Fruit fly (Drosophila melanogaster): ENCODE measurements around the gene dnt.
A peak's percentile ranks its signal among the peaks of the same experiment; 100 is the strongest.

dnt gene

DNA sequence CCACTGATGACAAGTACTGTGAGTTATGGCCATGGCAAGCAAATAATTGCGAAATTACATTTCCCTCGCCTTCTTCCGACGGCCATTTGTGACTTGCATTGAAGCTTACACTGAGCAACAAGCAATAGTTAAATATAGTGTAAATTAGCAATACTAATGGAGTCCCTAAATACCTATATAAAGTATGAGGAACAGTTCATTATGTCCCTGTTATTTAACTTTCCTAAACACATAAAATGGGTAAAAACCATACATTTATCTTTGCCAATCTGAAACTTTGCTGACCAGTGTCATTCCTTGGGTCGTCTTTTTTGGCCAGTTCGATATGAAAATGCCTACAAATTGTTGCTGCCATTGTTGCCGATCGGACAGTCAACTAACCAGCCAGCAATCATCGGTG lies 37.6 kb downstream of the dnt start (continued):
- no peak for TF ChIP-seq sna (GFP tag; IDR thresholded peaks at IDR 0.05; ENCODE audit: partially characterized antibody)
- no peak for TF ChIP-seq Optix (GFP tag; IDR thresholded peaks at IDR 0.05)
- no peak for TF ChIP-seq YL-1 (GFP tag; optimal IDR thresholded peaks at IDR 0.05)
- TF ChIP-seq D19B (GFP tag; optimal IDR thresholded peaks at IDR 0.05), result no peak
- peak; percentile 3 for TF ChIP-seq jing (GFP tag; optimal IDR thresholded peaks at IDR 0.05)
- TF ChIP-seq row (GFP tag; IDR thresholded peaks at IDR 0.05), result peak; percentile 24; the same call in 2 of the 3 replicates
- no peak for TF ChIP-seq CG11695 (GFP tag; IDR thresholded peaks at IDR 0.05)
- TF ChIP-seq sisA (GFP tag; IDR thresholded peaks at IDR 0.05), result 0 out of 2 replicates have a peak, but pooled peaks have one; percentile 8
- no peak for TF ChIP-seq Atf6 (GFP tag; IDR thresholded peaks at IDR 0.05)
- TF ChIP-seq dm (GFP tag; optimal IDR thresholded peaks at IDR 0.05), result no peak
- TF ChIP-seq CG10565 (GFP tag; optimal IDR thresholded peaks at IDR 0.05), result no peak
- TF ChIP-seq fd3F (GFP tag; optimal IDR thresholded peaks at IDR 0.05), result no peak
- no peak for TF ChIP-seq CG30020 (tag; optimal IDR thresholded peaks at IDR 0.05)
- no peak for TF ChIP-seq CG17912 (GFP tag; optimal IDR thresholded peaks at IDR 0.05)
- TF ChIP-seq CG8089 (GFP tag; optimal IDR thresholded peaks at IDR 0.05), result no peak
- peak; percentile 25 for TF ChIP-seq unpg (GFP tag; optimal IDR thresholded peaks at IDR 0.05)
- peak; percentile 6 for TF ChIP-seq nmo (GFP tag; optimal IDR thresholded peaks at IDR 0.05)
- TF ChIP-seq Xrp1 (GFP tag; IDR thresholded peaks at IDR 0.05), result peak; percentile 47; the same call in 1 of the 2 replicates
- no peak for TF ChIP-seq Hey (tag; optimal IDR thresholded peaks at IDR 0.05)
- TF ChIP-seq Dip2 (GFP tag; IDR thresholded peaks at IDR 0.05), result no peak
- peak; percentile 43; the same call in 1 of the 2 replicates for TF ChIP-seq CG10959 (GFP tag; IDR thresholded peaks at IDR 0.05)
- no peak for TF ChIP-seq CG5953 (GFP tag; IDR thresholded peaks at IDR 0.05)
- no peak for TF ChIP-seq rib (GFP tag; IDR thresholded peaks at IDR 0.05)
- no peak for TF ChIP-seq tna (GFP tag; IDR thresholded peaks at IDR 0.05; ENCODE audit: partially characterized antibody)
- peak in 1 of 2 experiments; percentile 19 for TF ChIP-seq Hr51 (GFP tag; optimal IDR thresholded peaks at IDR 0.05)
- TF ChIP-seq CG17829 (tag; optimal IDR thresholded peaks at IDR 0.05), result peak; percentile 19
- TF ChIP-seq wor (GFP tag; IDR thresholded peaks at IDR 0.05), result no peak
- peak; percentile 44 for TF ChIP-seq Sox102F (GFP tag; optimal IDR thresholded peaks at IDR 0.05)
- TF ChIP-seq vvl (GFP tag; IDR thresholded peaks at IDR 0.05), result peak; percentile 27; the same call in 1 of the 2 replicates
- peak; percentile 21 for TF ChIP-seq CG7839 (tag; optimal IDR thresholded peaks at IDR 0.05)
- TF ChIP-seq Ravus (GFP tag; IDR thresholded peaks at IDR 0.05), result no peak
- TF ChIP-seq CG14710 (tag; optimal IDR thresholded peaks at IDR 0.05), result peak; percentile 30
- TF ChIP-seq Dbx (GFP tag; IDR thresholded peaks at IDR 0.05), result no peak
- no peak for TF ChIP-seq pan (optimal IDR thresholded peaks at IDR 0.05)
- peak in 1 of 2 experiments; percentile 39 for TF ChIP-seq pan (GFP tag; optimal IDR thresholded peaks at IDR 0.05 in 1 of 2, IDR thresholded peaks at IDR 0.05 in 1 of 2)
- no peak for TF ChIP-seq gro (GFP tag; optimal IDR thresholded peaks at IDR 0.05)
- no peak for TF ChIP-seq insv (GFP tag; optimal IDR thresholded peaks at IDR 0.05)
- no peak for TF ChIP-seq br (optimal IDR thresholded peaks at IDR 0.05)
- TF ChIP-seq fd96Cb (tag; optimal IDR thresholded peaks at IDR 0.05), result peak; percentile 1
- no peak for TF ChIP-seq Dref (GFP tag; IDR thresholded peaks at IDR 0.05)
- TF ChIP-seq trh (GFP tag; optimal IDR thresholded peaks at IDR 0.05), result no peak
- no peak for TF ChIP-seq CG4617 (GFP tag; optimal IDR thresholded peaks at IDR 0.05; ENCODE audit: borderline replicate concordance)
- peak; percentile 41 for TF ChIP-seq Oli (tag; optimal IDR thresholded peaks at IDR 0.05)
- TF ChIP-seq HLH3B (GFP tag; IDR thresholded peaks at IDR 0.05), result peak; percentile 43; the same call in 1 of the 2 replicates
- 0 out of 2 replicates have a peak, but pooled peaks have one; percentile 23 for TF ChIP-seq CG31441 (GFP tag; IDR thresholded peaks at IDR 0.05)
- TF ChIP-seq hth (optimal IDR thresholded peaks at IDR 0.05), result no peak
- no peak; the same call in 2 of the 3 replicates for TF ChIP-seq dysf (GFP tag; IDR thresholded peaks at IDR 0.05)
- no peak for TF ChIP-seq slou (GFP tag; optimal IDR thresholded peaks at IDR 0.05)
- TF ChIP-seq az2 (GFP tag; optimal IDR thresholded peaks at IDR 0.05), result no peak
- 0 out of 2 replicates have a peak, but pooled peaks have one; percentile 32 for TF ChIP-seq stc (GFP tag; IDR thresholded peaks at IDR 0.05)
- no peak for TF ChIP-seq crc (GFP tag; optimal IDR thresholded peaks at IDR 0.05)
- no peak for TF ChIP-seq Lpt (GFP tag; optimal IDR thresholded peaks at IDR 0.05)

Data from whole organism, embryonic.